Comparison of ENCODE assay signal across 1 fruit fly cellular context in the genomic region with DNA sequence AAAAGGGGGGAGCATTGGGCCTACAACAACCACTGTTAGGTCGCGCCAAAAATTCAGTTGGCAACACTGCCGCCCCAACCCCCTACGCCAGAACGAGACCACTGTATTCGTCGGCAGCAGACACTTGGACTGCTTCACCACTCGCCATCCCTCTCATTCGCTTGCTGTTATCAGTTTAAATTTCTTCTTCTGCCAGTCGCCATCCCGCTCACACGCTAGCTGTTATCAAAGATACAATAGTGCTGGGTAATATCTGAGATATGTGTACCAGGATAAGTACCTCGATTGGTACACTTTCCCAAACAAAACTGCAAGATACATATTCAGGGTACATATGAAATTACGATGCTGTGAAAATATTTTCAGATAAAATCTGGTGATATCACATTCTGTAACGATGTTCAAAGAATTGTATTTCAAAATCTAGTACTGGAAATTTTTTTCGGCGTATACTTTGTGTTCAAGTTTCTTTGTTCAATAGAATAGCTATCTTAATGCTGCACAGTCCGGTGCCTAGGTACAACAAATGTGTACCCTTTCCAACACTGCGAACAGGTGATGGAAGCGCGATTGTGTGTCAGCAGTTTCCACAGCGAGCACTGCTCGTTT.
TF ChIP-seq lines count a peak whose summit lies in the region.

No protein-coding gene starts in this region.

TF ChIP-seq in whole organism, embryonic, 481 proteins besides CTCF, POLR2A, EP300 and RAD21 (continued from another document and continues in another):
- TF ChIP-seq gsb-n (tag; optimal IDR thresholded peaks at IDR 0.05; lab: Kevin White, UChicago) = no peak
- TF ChIP-seq CG13123 (GFP tag; optimal IDR thresholded peaks at IDR 0.05; lab: Kevin White, UChicago) = peak; percentile 67
- no peak for TF ChIP-seq Asciz (GFP tag; optimal IDR thresholded peaks at IDR 0.05; lab: Kevin White, UChicago)
- peak; percentile 55 for TF ChIP-seq CG17912 (GFP tag; optimal IDR thresholded peaks at IDR 0.05; lab: Kevin White, UChicago)
- TF ChIP-seq tup (GFP tag; optimal IDR thresholded peaks at IDR 0.05; lab: Kevin White, UChicago) = peak; percentile 74
- peak; percentile 74; the same call in 2 of the 3 replicates for TF ChIP-seq Dbx (GFP tag; IDR thresholded peaks at IDR 0.05; lab: Robert Waterston, UW)
- peak; percentile 87 for TF ChIP-seq CG9817 (tag; optimal IDR thresholded peaks at IDR 0.05; lab: Kevin White, UChicago)
- no peak for TF ChIP-seq CkIIα-i1 (GFP tag; IDR thresholded peaks at IDR 0.05; lab: Robert Waterston, UW)
- peak; percentile 80 for TF ChIP-seq en (GFP tag; optimal IDR thresholded peaks at IDR 0.05; lab: Kevin White, UChicago)
- peak; percentile 39; the same call in 1 of the 3 replicates for TF ChIP-seq CG11456 (GFP tag; IDR thresholded peaks at IDR 0.05; lab: Robert Waterston, UW)
- TF ChIP-seq CG8290 (GFP tag; optimal IDR thresholded peaks at IDR 0.05; lab: Kevin White, UChicago) = peak; percentile 53
- TF ChIP-seq CG8290 (tag; optimal IDR thresholded peaks at IDR 0.05; lab: Kevin White, UChicago) = peak; percentile 84 to 92
- TF ChIP-seq Sry-β (GFP tag; optimal IDR thresholded peaks at IDR 0.05; lab: Kevin White, UChicago) = peak; percentile 81
- TF ChIP-seq cas (GFP tag; IDR thresholded peaks at IDR 0.05; lab: Robert Waterston, UW) = peak; percentile 31; the same call in 1 of the 2 replicates
- peak; percentile 46; the same call in 1 of the 2 replicates for TF ChIP-seq stc (GFP tag; IDR thresholded peaks at IDR 0.05; lab: Robert Waterston, UW)
- no peak; the same call in 1 of the 2 replicates for TF ChIP-seq Poxn (GFP tag; IDR thresholded peaks at IDR 0.05; lab: Robert Waterston, UW)
- TF ChIP-seq rib (GFP tag; IDR thresholded peaks at IDR 0.05; lab: Robert Waterston, UW) = no peak
- TF ChIP-seq CG4617 (GFP tag; optimal IDR thresholded peaks at IDR 0.05; lab: Kevin White, UChicago; ENCODE audit: borderline replicate concordance) = peak; percentile 52
- peak; percentile 85 for TF ChIP-seq CG18619 (GFP tag; optimal IDR thresholded peaks at IDR 0.05; lab: Kevin White, UChicago)
- TF ChIP-seq CG10959 (GFP tag; IDR thresholded peaks at IDR 0.05; lab: Robert Waterston, UW) = no peak
- peak; percentile 73 for TF ChIP-seq Ada2b (GFP tag; IDR thresholded peaks at IDR 0.05; lab: Robert Waterston, UW)
- peak; percentile 69 for TF ChIP-seq Ptx1 (GFP tag; IDR thresholded peaks at IDR 0.05; lab: Robert Waterston, UW)
- TF ChIP-seq Hr39 (optimal IDR thresholded peaks at IDR 0.05; lab: Kevin White, UChicago) = no peak
- TF ChIP-seq CG1603 (tag; optimal IDR thresholded peaks at IDR 0.05; lab: Kevin White, UChicago) = peak; percentile 73
- 0 out of 2 replicates have a peak, but pooled peaks have one; percentile 7 for TF ChIP-seq CG16779 (GFP tag; IDR thresholded peaks at IDR 0.05; lab: Robert Waterston, UW)
- TF ChIP-seq CG1529 (GFP tag; optimal IDR thresholded peaks at IDR 0.05; lab: Kevin White, UChicago) = peak; percentile 82
- no peak for TF ChIP-seq CG12071 (GFP tag; optimal IDR thresholded peaks at IDR 0.05; lab: Kevin White, UChicago)
- peak; percentile 78 for TF ChIP-seq Dek (tag; optimal IDR thresholded peaks at IDR 0.05; lab: Kevin White, UChicago)
- TF ChIP-seq twi (tag; optimal IDR thresholded peaks at IDR 0.05; lab: Kevin White, UChicago) = peak; percentile 76
- TF ChIP-seq Bdp1 (GFP tag; optimal IDR thresholded peaks at IDR 0.05; lab: Kevin White, UChicago) = peak; percentile 72
- peak; percentile 80 for TF ChIP-seq dmrt11E (tag; optimal IDR thresholded peaks at IDR 0.05; lab: Kevin White, UChicago)
- peak; percentile 92 for TF ChIP-seq CG13424 (tag; optimal IDR thresholded peaks at IDR 0.05; lab: Kevin White, UChicago)
- TF ChIP-seq insv (GFP tag; optimal IDR thresholded peaks at IDR 0.05; lab: Kevin White, UChicago) = peak in 1 of 2 experiments; percentile 75
- TF ChIP-seq hb (GFP tag; IDR thresholded peaks at IDR 0.05; lab: Robert Waterston, UW; ENCODE audit: partially characterized antibody) = no peak
- peak; percentile 62; the same call in 3 of the 4 replicates for TF ChIP-seq Gug (GFP tag; IDR thresholded peaks at IDR 0.05; lab: Robert Waterston, UW)
- peak; percentile 97 for TF ChIP-seq CG8478 (optimal IDR thresholded peaks at IDR 0.05; lab: Kevin White, UChicago)
- TF ChIP-seq CG34422 (GFP tag; IDR thresholded peaks at IDR 0.05; lab: Robert Waterston, UW) = peak; percentile 90
- TF ChIP-seq fd3F (GFP tag; optimal IDR thresholded peaks at IDR 0.05; lab: Kevin White, UChicago) = peak; percentile 80
- TF ChIP-seq CG4282 (GFP tag; optimal IDR thresholded peaks at IDR 0.05; lab: Kevin White, UChicago) = peak; percentile 49
- peak; percentile 84 for TF ChIP-seq bab2 (GFP tag; optimal IDR thresholded peaks at IDR 0.05; lab: Kevin White, UChicago)
- TF ChIP-seq CG17359 (tag; optimal IDR thresholded peaks at IDR 0.05; lab: Kevin White, UChicago) = peak; percentile 75
- peak; percentile 89 for TF ChIP-seq nmo (GFP tag; optimal IDR thresholded peaks at IDR 0.05; lab: Kevin White, UChicago)
- peak; percentile 91 for TF ChIP-seq CG30403 (GFP tag; optimal IDR thresholded peaks at IDR 0.05; lab: Kevin White, UChicago)
- peak; percentile 95 for TF ChIP-seq grn (GFP tag; optimal IDR thresholded peaks at IDR 0.05; lab: Kevin White, UChicago)
- TF ChIP-seq Dll (GFP tag; IDR thresholded peaks at IDR 0.05; lab: Robert Waterston, UW; ENCODE audit: partially characterized antibody) = no peak
- TF ChIP-seq Sox102F (GFP tag; optimal IDR thresholded peaks at IDR 0.05; lab: Kevin White, UChicago) = no peak
- peak; percentile 76 to 78 for TF ChIP-seq Pdp1 (GFP tag; optimal IDR thresholded peaks at IDR 0.05; lab: Kevin White, UChicago)
- TF ChIP-seq CrebB (tag; optimal IDR thresholded peaks at IDR 0.05; lab: Kevin White, UChicago) = peak; percentile 85
- peak in 1 of 3 experiments; percentile 19 for TF ChIP-seq Stat92E (GFP tag; optimal IDR thresholded peaks at IDR 0.05; lab: Kevin White, UChicago)
- peak; percentile 90 for TF ChIP-seq org-1 (GFP tag; optimal IDR thresholded peaks at IDR 0.05; lab: Kevin White, UChicago)
- peak; percentile 83 for TF ChIP-seq Camta (GFP tag; optimal IDR thresholded peaks at IDR 0.05; lab: Kevin White, UChicago)
- peak; percentile 91 for TF ChIP-seq PHDP (tag; optimal IDR thresholded peaks at IDR 0.05; lab: Kevin White, UChicago)
- TF ChIP-seq CG14441 (GFP tag; IDR thresholded peaks at IDR 0.05; lab: Robert Waterston, UW) = peak; percentile 77
- peak; percentile 61 for TF ChIP-seq CG17186 (GFP tag; optimal IDR thresholded peaks at IDR 0.05; lab: Kevin White, UChicago)
- TF ChIP-seq CG16813 (GFP tag; IDR thresholded peaks at IDR 0.05; lab: Robert Waterston, UW; ENCODE audit: partially characterized antibody) = no peak
- peak; percentile 58 for TF ChIP-seq CG17612 (GFP tag; IDR thresholded peaks at IDR 0.05; lab: Robert Waterston, UW)
- no peak for TF ChIP-seq Optix (GFP tag; IDR thresholded peaks at IDR 0.05; lab: Robert Waterston, UW)
- TF ChIP-seq CG11723 (GFP tag; optimal IDR thresholded peaks at IDR 0.05; lab: Kevin White, UChicago) = no peak
- TF ChIP-seq stwl (tag; optimal IDR thresholded peaks at IDR 0.05; lab: Kevin White, UChicago) = peak; percentile 73
- TF ChIP-seq sr (GFP tag; IDR thresholded peaks at IDR 0.05; lab: Robert Waterston, UW) = no peak
- peak; percentile 44 for TF ChIP-seq CG3065 (GFP tag; optimal IDR thresholded peaks at IDR 0.05; lab: Kevin White, UChicago)
- no peak for TF ChIP-seq Kr (GFP tag; optimal IDR thresholded peaks at IDR 0.05; lab: Kevin White, UChicago)
- TF ChIP-seq CG8359 (GFP tag; optimal IDR thresholded peaks at IDR 0.05; lab: Kevin White, UChicago; ENCODE audit: borderline replicate concordance) = peak; percentile 46
- peak; percentile 91 for TF ChIP-seq shn (GFP tag; optimal IDR thresholded peaks at IDR 0.05; lab: Kevin White, UChicago)
- no peak for TF ChIP-seq nau (GFP tag; optimal IDR thresholded peaks at IDR 0.05; lab: Kevin White, UChicago)
- peak; percentile 86 for TF ChIP-seq fu2 (GFP tag; optimal IDR thresholded peaks at IDR 0.05; lab: Kevin White, UChicago)
- peak; percentile 48; the same call in 2 of the 3 replicates for TF ChIP-seq Opbp (GFP tag; IDR thresholded peaks at IDR 0.05; lab: Robert Waterston, UW; ENCODE audit: partially characterized antibody)
- TF ChIP-seq hbn (GFP tag; IDR thresholded peaks at IDR 0.05; lab: Robert Waterston, UW; ENCODE audit: partially characterized antibody) = no peak
- peak; percentile 54 for TF ChIP-seq HLH3B (GFP tag; IDR thresholded peaks at IDR 0.05; lab: Robert Waterston, UW)
- TF ChIP-seq fd96Cb (tag; optimal IDR thresholded peaks at IDR 0.05; lab: Kevin White, UChicago) = peak; percentile 81
- no peak for TF ChIP-seq CG7963 (GFP tag; IDR thresholded peaks at IDR 0.05; lab: Robert Waterston, UW; ENCODE audit: partially characterized antibody)
- TF ChIP-seq CG8924 (tag; optimal IDR thresholded peaks at IDR 0.05; lab: Kevin White, UChicago) = peak; percentile 88
- TF ChIP-seq Spps (tag; optimal IDR thresholded peaks at IDR 0.05; lab: Kevin White, UChicago) = peak; percentile 48
- peak; percentile 55 for TF ChIP-seq ac (GFP tag; optimal IDR thresholded peaks at IDR 0.05; lab: Kevin White, UChicago)
- peak; percentile 74 for TF ChIP-seq CG2202 (tag; optimal IDR thresholded peaks at IDR 0.05; lab: Kevin White, UChicago)
- TF ChIP-seq CG33557 (GFP tag; optimal IDR thresholded peaks at IDR 0.05; lab: Kevin White, UChicago) = peak; percentile 86
- TF ChIP-seq CG7839 (tag; optimal IDR thresholded peaks at IDR 0.05; lab: Kevin White, UChicago) = peak; percentile 84
- peak; percentile 62 for TF ChIP-seq CG17328 (GFP tag; IDR thresholded peaks at IDR 0.05; lab: Robert Waterston, UW)
- peak; percentile 70 for TF ChIP-seq tgo (GFP tag; IDR thresholded peaks at IDR 0.05; lab: Robert Waterston, UW)
- peak; percentile 65 for TF ChIP-seq corto (GFP tag; optimal IDR thresholded peaks at IDR 0.05; lab: Kevin White, UChicago)
- TF ChIP-seq CG7987 (GFP tag; optimal IDR thresholded peaks at IDR 0.05; lab: Kevin White, UChicago) = peak; percentile 73
- peak; percentile 48; the same call in 1 of the 2 replicates for TF ChIP-seq peb (GFP tag; IDR thresholded peaks at IDR 0.05; lab: Robert Waterston, UW)
- TF ChIP-seq odd (GFP tag; optimal IDR thresholded peaks at IDR 0.05; lab: Kevin White, UChicago) = no peak
- TF ChIP-seq wek (GFP tag; optimal IDR thresholded peaks at IDR 0.05; lab: Kevin White, UChicago) = peak; percentile 54
- peak; percentile 76 for TF ChIP-seq Nf-YB (GFP tag; optimal IDR thresholded peaks at IDR 0.05; lab: Kevin White, UChicago)
- peak; percentile 76 for TF ChIP-seq Dad (GFP tag; optimal IDR thresholded peaks at IDR 0.05; lab: Kevin White, UChicago)
- TF ChIP-seq Oaz (GFP tag; IDR thresholded peaks at IDR 0.05; lab: Robert Waterston, UW) = peak; percentile 27; the same call in 1 of the 2 replicates
- peak; percentile 75 for TF ChIP-seq cato (GFP tag; optimal IDR thresholded peaks at IDR 0.05; lab: Kevin White, UChicago; ENCODE audit: borderline replicate concordance)
- peak; percentile 82 for TF ChIP-seq Atf6 (GFP tag; IDR thresholded peaks at IDR 0.05; lab: Robert Waterston, UW)
- TF ChIP-seq CG43689 (GFP tag; IDR thresholded peaks at IDR 0.05; lab: Robert Waterston, UW) = 0 out of 2 replicates have a peak, but pooled peaks have one; percentile 22
- TF ChIP-seq Lpt (GFP tag; optimal IDR thresholded peaks at IDR 0.05; lab: Kevin White, UChicago) = no peak
- peak; percentile 61 for TF ChIP-seq Usf (GFP tag; optimal IDR thresholded peaks at IDR 0.05; lab: Kevin White, UChicago)
- TF ChIP-seq Bteb2 (GFP tag; optimal IDR thresholded peaks at IDR 0.05; lab: Kevin White, UChicago) = peak; percentile 86
- TF ChIP-seq bbx (GFP tag; IDR thresholded peaks at IDR 0.05; lab: Robert Waterston, UW; ENCODE audit: partially characterized antibody) = peak; percentile 52
- no peak for TF ChIP-seq Vsx1 (GFP tag; optimal IDR thresholded peaks at IDR 0.05; lab: Kevin White, UChicago)
- peak; percentile 80 for TF ChIP-seq E2f1 (GFP tag; IDR thresholded peaks at IDR 0.05; lab: Robert Waterston, UW)
- TF ChIP-seq Xrp1 (GFP tag; IDR thresholded peaks at IDR 0.05; lab: Robert Waterston, UW) = peak; percentile 82
- TF ChIP-seq CG8281 (tag; optimal IDR thresholded peaks at IDR 0.05; lab: Kevin White, UChicago) = no peak
- peak; percentile 96 for TF ChIP-seq Ets65A (GFP tag; lab: Kevin White, UChicago)
- peak; percentile 82 for TF ChIP-seq CG8089 (GFP tag; optimal IDR thresholded peaks at IDR 0.05; lab: Kevin White, UChicago)
- TF ChIP-seq pb (GFP tag; optimal IDR thresholded peaks at IDR 0.05; lab: Kevin White, UChicago) = peak; percentile 68
- TF ChIP-seq CG18599 (GFP tag; optimal IDR thresholded peaks at IDR 0.05; lab: Kevin White, UChicago) = no peak
- TF ChIP-seq chn (GFP tag; optimal IDR thresholded peaks at IDR 0.05; lab: Kevin White, UChicago) = peak; percentile 81
- peak; percentile 59 for TF ChIP-seq vvl (GFP tag; IDR thresholded peaks at IDR 0.05; lab: Robert Waterston, UW)
- TF ChIP-seq ATbp (GFP tag; optimal IDR thresholded peaks at IDR 0.05; lab: Kevin White, UChicago) = no peak
- TF ChIP-seq CG12155 (GFP tag; optimal IDR thresholded peaks at IDR 0.05; lab: Kevin White, UChicago) = peak; percentile 85
- TF ChIP-seq CG31365 (tag; optimal IDR thresholded peaks at IDR 0.05; lab: Kevin White, UChicago) = peak; percentile 79
- peak; percentile 20; the same call in 1 of the 2 replicates for TF ChIP-seq Ravus (GFP tag; IDR thresholded peaks at IDR 0.05; lab: Robert Waterston, UW)
- no peak for TF ChIP-seq Dip2 (GFP tag; IDR thresholded peaks at IDR 0.05; lab: Robert Waterston, UW)
- TF ChIP-seq ase (GFP tag; IDR thresholded peaks at IDR 0.05; lab: Robert Waterston, UW) = 0 out of 3 replicates have a peak, but pooled peaks have one; percentile 18
- TF ChIP-seq seq (GFP tag; IDR thresholded peaks at IDR 0.05; lab: Robert Waterston, UW) = no peak
- TF ChIP-seq CG11085 (GFP tag; IDR thresholded peaks at IDR 0.05; lab: Robert Waterston, UW) = no peak
- TF ChIP-seq CG12299 (tag; optimal IDR thresholded peaks at IDR 0.05; lab: Kevin White, UChicago) = peak; percentile 80
- peak; percentile 91 for TF ChIP-seq zfh2 (GFP tag; optimal IDR thresholded peaks at IDR 0.05; lab: Kevin White, UChicago)
- TF ChIP-seq gem (tag; optimal IDR thresholded peaks at IDR 0.05; lab: Kevin White, UChicago) = peak; percentile 90
- TF ChIP-seq vfl (GFP tag; optimal IDR thresholded peaks at IDR 0.05; lab: Kevin White, UChicago) = peak; percentile 73
- TF ChIP-seq CG7271 (tag; optimal IDR thresholded peaks at IDR 0.05; lab: Kevin White, UChicago) = no peak
- peak; percentile 48; the same call in 1 of the 3 replicates for TF ChIP-seq CG11560 (tag; IDR thresholded peaks at IDR 0.05; lab: Robert Waterston, UW)
- no peak for TF ChIP-seq tna (GFP tag; IDR thresholded peaks at IDR 0.05; lab: Robert Waterston, UW; ENCODE audit: partially characterized antibody)
- no peak for TF ChIP-seq tio (GFP tag; optimal IDR thresholded peaks at IDR 0.05; lab: Kevin White, UChicago)
- peak; percentile 75 for TF ChIP-seq tin (GFP tag; optimal IDR thresholded peaks at IDR 0.05; lab: Kevin White, UChicago)
